Worm (Caenorhabditis elegans) whole organism, L4/young adult: ENCODE measurements around the gene ttc-37.

Experiments
- dao-5 ChIP-seq: sonication (generic microtip); optimal IDR thresholded peaks from 2 replicates; lab custom pipeline; 2016; ENCODE audit warnings: missing genotype, missing genetic modification characterization, moderate library complexity, missing compliant biosample characterization
- him-1 ChIP-seq: sonication (generic microtip); optimal IDR thresholded peaks from 2 replicates; lab custom pipeline; 2016; ENCODE audit warnings: missing genotype, missing genetic modification reagents, missing genetic modification characterization, missing compliant biosample characterization

ce11 chrV:5239903-5240302, 35.6 kb downstream of the ttc-37 start, which contains the start of gene B0238.15:
- TF ChIP-seq him-1 (tag; lab: Kevin White, UChicago): no peak
- no peak for TF ChIP-seq dao-5 (tag; lab: Kevin White, UChicago)
